Fruit fly (Drosophila melanogaster) whole organism, embryonic: Measurements from ENCODE around the gene Ser12.

Source experiments
- ATbp ChIP-seq: fragments of 200-800 bp; sonication (Bioruptor generic); optimal IDR thresholded peaks from 2 replicates; lab custom pipeline; 2017; ENCODE audit warnings: missing biosample characterization, mild to moderate bottlenecking, missing genetic modification characterization, missing genetic modification reagents
- BtbVII ChIP-seq: fragments of 200-800 bp; sonication (Bioruptor generic); optimal IDR thresholded peaks from 3 replicates; lab custom pipeline; 2017; ENCODE audit warnings: missing biosample characterization, mild to moderate bottlenecking, missing genetic modification characterization
- C15 ChIP-seq: fragments of 200-800 bp; sonication (Bioruptor generic); IDR thresholded peaks from 3 replicates; pipeline ENCODE4 v1.3.6; 2022; ENCODE audit warnings: missing biosample characterization, missing genetic modification characterization
- CG10654 ChIP-seq: fragments of 200-800 bp; sonication (Bioruptor generic); optimal IDR thresholded peaks from 2 replicates; lab custom pipeline; 2016; ENCODE audit warnings: missing biosample characterization, missing genetic modification characterization
- CG13123 ChIP-seq: fragments of 200-800 bp; sonication (Bioruptor generic); optimal IDR thresholded peaks from 2 replicates; lab custom pipeline; 2016; ENCODE audit warnings: missing biosample characterization, missing genetic modification characterization
- CG13775 ChIP-seq: fragments of 200-800 bp; sonication (Bioruptor generic); optimal IDR thresholded peaks from 3 replicates; lab custom pipeline; 2017; ENCODE audit warnings: missing biosample characterization, mild to moderate bottlenecking, missing genetic modification characterization
- CG14667 ChIP-seq: fragments of 200-800 bp; sonication (Bioruptor generic); IDR thresholded peaks from 2 replicates; pipeline ENCODE4 v1.3.6; 2022; ENCODE audit warnings: missing biosample characterization, missing genetic modification characterization
- CG16815 ChIP-seq: fragments of 200-800 bp; sonication (Bioruptor generic); optimal IDR thresholded peaks from 3 replicates; lab custom pipeline; 2017; ENCODE audit warnings: missing biosample characterization, mild to moderate bottlenecking, missing genetic modification characterization
- CG17361 ChIP-seq: fragments of 200-800 bp; sonication (Bioruptor generic); IDR thresholded peaks from 3 replicates; pipeline ENCODE4 v1.3.6; 2022; ENCODE audit warnings: missing biosample characterization, missing genetic modification characterization
- CG1832 ChIP-seq: fragments of 200-800 bp; sonication (Bioruptor generic); optimal IDR thresholded peaks from 2 replicates; lab custom pipeline; 2017; ENCODE audit warnings: missing biosample characterization, mild to moderate bottlenecking, missing genetic modification characterization, inconsistent platforms
- CG2199 ChIP-seq: fragments of 200-800 bp; sonication (Bioruptor generic); IDR thresholded peaks from 3 replicates; pipeline ENCODE4 v1.3.6; 2022; ENCODE audit warnings: missing biosample characterization, missing genetic modification characterization
- CG2678 ChIP-seq: fragments of 200-800 bp; sonication (Bioruptor generic); optimal IDR thresholded peaks from 3 replicates; lab custom pipeline; 2019; ENCODE audit warnings: missing biosample characterization, mild to moderate bottlenecking, missing genetic modification characterization, moderate library complexity
- CG5953 ChIP-seq: fragments of 200-800 bp; sonication (Bioruptor generic); IDR thresholded peaks from 2 replicates; pipeline ENCODE4 v1.3.6; 2022; ENCODE audit warnings: missing biosample characterization, missing genetic modification characterization
- CG7372 ChIP-seq: fragments of 200-800 bp; sonication (Bioruptor generic); IDR thresholded peaks from 2 replicates; pipeline ENCODE4 v1.3.6; 2022; ENCODE audit warnings: missing biosample characterization, missing genetic modification characterization
- CG8290 ChIP-seq, 3 experiments: fragments of 200-800 bp; sonication (Bioruptor generic); optimal IDR thresholded peaks; 2 replicates each; lab custom pipeline; 2016 to 2019; ENCODE audit warnings: missing biosample characterization in 3 of 3, missing genetic modification characterization in 3 of 3, mild to moderate bottlenecking in 2 of 3, moderate library complexity in 1 of 3
- CG8765 ChIP-seq: fragments of 200-800 bp; sonication (Bioruptor generic); IDR thresholded peaks from 2 replicates; pipeline ENCODE4 v1.3.6; 2022; ENCODE audit warnings: missing biosample characterization, missing genetic modification characterization
- CG9932 ChIP-seq: fragments of 200-800 bp; sonication (Bioruptor generic); IDR thresholded peaks from 2 replicates; pipeline ENCODE4 v1.3.6; 2022; ENCODE audit warnings: missing biosample characterization, missing genetic modification characterization
- CkIIα-i1 ChIP-seq: fragments of 200-800 bp; sonication (Bioruptor generic); IDR thresholded peaks from 2 replicates; pipeline ENCODE4 v1.3.6; 2022; ENCODE audit warnings: missing biosample characterization, missing genetic modification characterization
- CoRest ChIP-seq: fragments of 200-800 bp; sonication (Bioruptor generic); optimal IDR thresholded peaks from 3 replicates; lab custom pipeline; 2018; ENCODE audit warnings: missing biosample characterization, mild to moderate bottlenecking, missing genetic modification characterization, moderate library complexity
- Dbx ChIP-seq: fragments of 200-800 bp; sonication (Bioruptor generic); IDR thresholded peaks from 3 replicates; pipeline ENCODE4 v1.3.6; 2022; ENCODE audit warnings: missing biosample characterization, missing genetic modification characterization
- Dll ChIP-seq: fragments of 200-800 bp; sonication (Bioruptor generic); IDR thresholded peaks from 4 replicates; pipeline ENCODE4 v1.3.6; 2022; ENCODE audit warnings: missing biosample characterization, missing genetic modification characterization; ENCODE audit not compliant: partially characterized antibody
- Drgx ChIP-seq: fragments of 200-800 bp; sonication (Bioruptor generic); IDR thresholded peaks from 2 replicates; pipeline ENCODE4 v1.3.6; 2022; ENCODE audit warnings: missing biosample characterization, missing genetic modification characterization
- E2f1 ChIP-seq: fragments of 200-800 bp; sonication (Bioruptor generic); IDR thresholded peaks from 2 replicates; pipeline ENCODE4 v1.3.6; 2022; ENCODE audit warnings: missing biosample characterization, missing genetic modification characterization
- Hmr ChIP-seq: fragments of 200-800 bp; sonication (Bioruptor generic); optimal IDR thresholded peaks from 3 replicates; lab custom pipeline; 2017; ENCODE audit warnings: mild to moderate bottlenecking, missing biosample characterization, missing genetic modification reagents, missing genetic modification characterization
- Lhr ChIP-seq: fragments of 200-800 bp; sonication (Bioruptor generic); optimal IDR thresholded peaks from 3 replicates; lab custom pipeline; 2017; ENCODE audit warnings: mild to moderate bottlenecking, missing biosample characterization, missing genetic modification reagents, missing genetic modification characterization
- Med ChIP-seq: fragments of 200-800 bp; sonication (Bioruptor generic); peaks from one replicate; lab custom pipeline; 2016; ENCODE audit warnings: missing biosample characterization, missing genetic modification characterization, mild to moderate bottlenecking, inconsistent platforms, moderate library complexity
- Opbp ChIP-seq: fragments of 200-800 bp; sonication (Bioruptor generic); IDR thresholded peaks from 3 replicates; pipeline ENCODE4 v1.3.6; 2022; ENCODE audit warnings: missing biosample characterization, missing genetic modification characterization; ENCODE audit not compliant: partially characterized antibody
- Pdp1 ChIP-seq, 2 experiments: fragments of 200-800 bp; sonication (Bioruptor generic); optimal IDR thresholded peaks; 3 replicates each; lab custom pipeline; 2016; ENCODE audit warnings: missing biosample characterization in 2 of 2, missing genetic modification characterization in 2 of 2, mild to moderate bottlenecking in 1 of 2, moderate library complexity in 1 of 2
- TFAM ChIP-seq: fragments of 200-800 bp; sonication (Bioruptor generic); optimal IDR thresholded peaks from 2 replicates; lab custom pipeline; 2017; ENCODE audit warnings: missing biosample characterization, missing genetic modification characterization, inconsistent platforms
- ara ChIP-seq: fragments of 200-800 bp; sonication (Bioruptor generic); IDR thresholded peaks from 2 replicates; pipeline ENCODE4 v1.3.6; 2022; ENCODE audit warnings: missing biosample characterization, missing genetic modification characterization
- ash1 ChIP-seq: fragments of 200-800 bp; sonication (Bioruptor generic); optimal IDR thresholded peaks from 2 replicates; lab custom pipeline; 2018; ENCODE audit warnings: missing biosample characterization, mild to moderate bottlenecking, missing genetic modification characterization
- br ChIP-seq: fragments of >200 bp; optimal IDR thresholded peaks from 2 replicates; lab custom pipeline; 2017
- cad ChIP-seq: fragments of >200 bp; optimal IDR thresholded peaks from 2 replicates; lab custom pipeline; 2017; ENCODE audit warnings: missing biosample characterization, missing genetic modification characterization
- chinmo ChIP-seq: fragments of 200-800 bp; sonication (Bioruptor generic); IDR thresholded peaks from 4 replicates; pipeline ENCODE4 v1.3.6; 2022; ENCODE audit warnings: missing biosample characterization, missing genetic modification characterization; ENCODE audit not compliant: partially characterized antibody
- croc ChIP-seq: fragments of 200-800 bp; sonication (Bioruptor generic); conservative IDR thresholded peaks from 3 replicates; pipeline ENCODE4 v1.3.6; 2022; ENCODE audit warnings: missing biosample characterization, missing genetic modification characterization
- danr ChIP-seq: fragments of 200-800 bp; sonication (Bioruptor generic); IDR thresholded peaks from 2 replicates; pipeline ENCODE4 v1.3.6; 2022; ENCODE audit warnings: missing biosample characterization, missing genetic modification characterization
- dpn ChIP-seq, 2 experiments: fragments of 200-800 bp; sonication (Bioruptor generic); optimal IDR thresholded peaks; 3 replicates each; lab custom pipeline; 2016; ENCODE audit warnings: missing biosample characterization in 2 of 2, missing genetic modification characterization in 2 of 2
- esg ChIP-seq: fragments of 200-800 bp; sonication (Bioruptor generic); conservative IDR thresholded peaks from 2 replicates; pipeline ENCODE4 v1.3.6; 2022; ENCODE audit warnings: missing biosample characterization, missing genetic modification characterization
- h ChIP-seq: fragments of >200 bp; optimal IDR thresholded peaks from 2 replicates; lab custom pipeline; 2017
- lbe ChIP-seq: fragments of 200-800 bp; sonication (Bioruptor generic); optimal IDR thresholded peaks from 2 replicates; lab custom pipeline; 2016; ENCODE audit warnings: missing biosample characterization, mild to moderate bottlenecking, missing genetic modification characterization
- mirr ChIP-seq: fragments of 200-800 bp; sonication (Bioruptor generic); optimal IDR thresholded peaks from 3 replicates; lab custom pipeline; 2018; ENCODE audit warnings: missing biosample characterization, mild to moderate bottlenecking, missing genetic modification characterization
- org-1 ChIP-seq: fragments of 200-800 bp; sonication (Bioruptor generic); optimal IDR thresholded peaks from 2 replicates; lab custom pipeline; 2017; ENCODE audit warnings: missing biosample characterization, missing genetic modification characterization
- pho ChIP-seq: fragments of 200-800 bp; sonication (Bioruptor generic); optimal IDR thresholded peaks from 2 replicates; lab custom pipeline; 2016; ENCODE audit warnings: missing biosample characterization, missing genetic modification characterization
- scrt ChIP-seq: fragments of 200-800 bp; sonication (Bioruptor generic); optimal IDR thresholded peaks from 2 replicates; lab custom pipeline; 2018; ENCODE audit warnings: missing biosample characterization, mild to moderate bottlenecking, missing genetic modification characterization, moderate library complexity
- sd ChIP-seq: fragments of 200-800 bp; sonication (Bioruptor generic); optimal IDR thresholded peaks from 3 replicates; lab custom pipeline; 2018; ENCODE audit warnings: missing biosample characterization, mild to moderate bottlenecking, missing genetic modification characterization, moderate library complexity
- shn ChIP-seq: fragments of 200-800 bp; sonication (Bioruptor generic); optimal IDR thresholded peaks from 3 replicates; lab custom pipeline; 2016; ENCODE audit warnings: missing biosample characterization, missing genetic modification characterization
- sr ChIP-seq: fragments of 200-800 bp; sonication (Bioruptor generic); IDR thresholded peaks from 3 replicates; pipeline ENCODE4 v1.3.6; 2022; ENCODE audit warnings: missing biosample characterization, missing genetic modification characterization
- sug ChIP-seq: fragments of 200-800 bp; optimal IDR thresholded peaks from 2 replicates; lab custom pipeline; 2019; ENCODE audit warnings: missing biosample characterization, mild to moderate bottlenecking, missing genetic modification characterization, moderate library complexity

The Ser12 gene

DNA sequence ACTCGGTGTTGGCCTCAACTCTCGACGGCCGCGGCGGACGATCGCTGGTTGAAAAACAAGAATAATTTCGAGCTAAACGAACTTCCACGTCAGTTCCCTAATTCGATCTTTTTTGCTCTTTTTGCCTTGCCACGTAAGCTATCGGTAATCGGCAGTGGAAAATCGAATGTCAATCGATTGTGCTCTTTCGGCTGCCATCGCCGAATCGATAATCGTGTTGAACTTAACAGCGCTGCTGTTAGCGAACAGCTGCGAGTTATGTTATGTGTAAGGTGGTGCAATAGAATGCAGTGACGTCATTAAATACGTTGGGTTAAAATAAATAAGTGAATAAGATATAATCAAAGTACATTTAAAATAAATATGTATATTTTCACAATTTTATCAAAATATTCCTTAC, 14.4 kb downstream of the Ser12 start, which contains the start of gene Sec24CD (continued):
- no peak for TF ChIP-seq TFAM (GFP tag; lab: Kevin White, UChicago)
- TF ChIP-seq br = no peak

DNA sequence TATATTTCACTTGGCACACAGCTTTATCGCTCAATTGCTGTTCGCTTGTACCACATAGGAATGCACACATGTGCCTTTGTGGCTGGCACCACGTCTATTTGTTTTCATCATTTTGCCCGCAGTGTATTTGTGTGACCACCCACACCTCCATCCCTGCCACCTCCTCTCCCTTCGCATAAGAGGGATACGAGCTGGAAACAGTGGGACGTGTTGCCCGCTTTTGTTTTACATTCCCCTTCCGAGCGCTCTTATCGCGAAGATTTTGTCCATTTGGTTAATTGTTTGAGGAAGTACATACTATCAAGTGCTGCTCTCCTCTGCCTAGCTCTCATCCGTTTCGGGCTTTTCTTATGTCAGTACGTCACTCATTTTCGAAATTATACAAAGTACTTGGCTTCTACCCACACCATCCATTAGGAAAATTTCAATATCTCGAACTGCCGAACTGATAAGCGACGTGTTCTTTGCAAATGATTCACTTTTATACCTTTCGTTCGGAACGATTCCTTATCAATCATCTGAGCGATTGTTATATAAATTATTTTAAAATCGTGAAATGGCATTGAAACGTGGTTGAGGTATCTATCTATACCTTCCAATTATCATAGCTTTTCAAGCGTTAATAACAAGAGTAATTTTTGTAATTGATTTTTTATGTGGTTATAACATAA, 22.8 kb downstream of the Ser12 start:
- TF ChIP-seq BtbVII (GFP tag; lab: Kevin White, UChicago) (peak; percentile 62), ash1 (GFP tag; lab: Kevin White, UChicago) (no peak), Dll (GFP tag; lab: Robert Waterston, UW) (no peak), Pdp1 (GFP tag; optimal IDR thresholded peaks at IDR 0.05; lab: Kevin White, UChicago) (peak in 1 of 2 experiments; percentile 84), esg (GFP tag; lab: Robert Waterston, UW) (no peak), CG13775 (GFP tag; lab: Kevin White, UChicago) (no peak), CG5953 (GFP tag; lab: Robert Waterston, UW) (no peak), Lhr (GFP tag; lab: Kevin White, UChicago) (no peak), C15 (GFP tag; lab: Robert Waterston, UW) (no peak), CG2199 (GFP tag; lab: Robert Waterston, UW) (peak; percentile 32; the same call in 1 of the 3 replicates), sr (GFP tag; lab: Robert Waterston, UW) (peak; percentile 60; the same call in 2 of the 3 replicates), Med (GFP tag; lab: Kevin White, UChicago) (peak; percentile 74), CG14667 (GFP tag; lab: Robert Waterston, UW) (no peak), CoRest (no peak), sd (tag; lab: Kevin White, UChicago) (peak; percentile 34), cad (GFP tag; lab: Kevin White, UChicago) (no peak), CG8290 (GFP tag; optimal IDR thresholded peaks at IDR 0.05; lab: Kevin White, UChicago) (no peak), CG8290 (tag; optimal IDR thresholded peaks at IDR 0.05; lab: Kevin White, UChicago) (peak in 1 of 2 experiments; percentile 37), CG17361 (GFP tag; lab: Robert Waterston, UW) (no peak), CG16815 (GFP tag; lab: Kevin White, UChicago) (no peak), CG8765 (GFP tag; lab: Robert Waterston, UW) (no peak), chinmo (GFP tag; lab: Robert Waterston, UW) (no peak), org-1 (GFP tag; lab: Kevin White, UChicago) (no peak), E2f1 (GFP tag; lab: Robert Waterston, UW) (no peak), dpn (GFP tag; optimal IDR thresholded peaks at IDR 0.05; lab: Kevin White, UChicago) (no peak), lbe (peak; percentile 10), CG9932 (0 out of 2 replicates have a peak, but pooled peaks have one; percentile 10), croc (GFP tag; lab: Robert Waterston, UW) (no peak), scrt (GFP tag; lab: Kevin White, UChicago) (no peak), ara (GFP tag; lab: Robert Waterston, UW) (peak; percentile 18; the same call in 1 of the 2 replicates), Hmr (GFP tag; lab: Kevin White, UChicago) (no peak), mirr (GFP tag; lab: Kevin White, UChicago) (peak; percentile 57), CG1832 (GFP tag; lab: Kevin White, UChicago) (no peak), CG2678 (tag; lab: Kevin White, UChicago) (no peak), CkIIα-i1 (GFP tag; lab: Robert Waterston, UW) (no peak), sug (tag; lab: Kevin White, UChicago) (peak; percentile 13), h (lab: Kevin White, UChicago) (no peak), ATbp (GFP tag; lab: Kevin White, UChicago) (no peak), Opbp (GFP tag; lab: Robert Waterston, UW) (no peak), danr (GFP tag; lab: Robert Waterston, UW) (no peak), pho (GFP tag; lab: Kevin White, UChicago) (no peak), CG7372 (GFP tag; lab: Robert Waterston, UW) (no peak), shn (no peak), Dbx (0 out of 3 replicates have a peak, but pooled peaks have one; percentile 22), CG13123 (GFP tag; lab: Kevin White, UChicago) (no peak), Drgx (GFP tag; lab: Robert Waterston, UW) (0 out of 2 replicates have a peak, but pooled peaks have one; percentile 23), CG10654 (no peak)
